Fruit fly (Drosophila melanogaster): ENCODE results near the gene Mur29B.

Mur29B gene

DNA sequence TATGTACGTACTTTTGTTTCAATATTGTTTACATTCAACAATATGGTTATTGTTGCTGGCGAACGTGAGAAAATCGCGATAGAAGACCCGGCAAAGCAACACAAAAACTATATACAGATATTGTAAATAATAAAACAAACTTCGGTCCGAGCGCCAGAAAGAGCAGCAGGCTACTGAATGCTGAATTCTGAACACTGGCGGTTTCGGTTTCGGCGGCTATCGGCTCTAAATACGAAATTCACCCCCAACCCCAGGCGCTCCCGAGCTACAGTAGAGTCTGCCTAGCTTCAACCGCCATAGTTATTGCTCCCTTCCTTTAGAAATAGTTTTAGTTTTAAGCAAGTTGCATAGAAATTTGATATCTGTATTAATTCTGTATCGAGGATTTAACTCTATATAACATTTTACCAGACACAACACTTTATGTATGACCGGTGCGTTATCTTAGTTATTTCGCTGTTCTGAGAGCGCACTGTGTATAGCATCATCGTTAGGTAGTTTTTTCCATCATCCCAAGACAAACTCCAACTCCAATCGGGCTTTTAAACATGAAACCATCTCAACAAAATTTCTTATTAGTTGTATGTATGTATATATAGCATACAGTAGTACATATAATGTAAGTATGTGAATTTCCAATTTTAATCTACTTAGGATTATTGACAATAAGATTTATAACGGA, 10.4 kb downstream of the Mur29B start, which contains the start of gene CG7627 (continued):
- TF ChIP-seq ftz-f1 (GFP tag; optimal IDR thresholded peaks at IDR 0.05) (no peak), CG17361 (GFP tag; IDR thresholded peaks at IDR 0.05) (peak; percentile 81), org-1 (GFP tag; optimal IDR thresholded peaks at IDR 0.05) (peak; percentile 59), ac (GFP tag; optimal IDR thresholded peaks at IDR 0.05) (no peak), fd96Cb (tag; optimal IDR thresholded peaks at IDR 0.05) (peak; percentile 68), slou (GFP tag; optimal IDR thresholded peaks at IDR 0.05) (peak; percentile 17), unc-4 (GFP tag; IDR thresholded peaks at IDR 0.05; ENCODE audit: partially characterized antibody) (no peak), pnt (GFP tag; optimal IDR thresholded peaks at IDR 0.05) (peak; percentile 59), trem (tag; optimal IDR thresholded peaks at IDR 0.05) (peak; percentile 25), ERR (GFP tag; optimal IDR thresholded peaks at IDR 0.05) (peak; percentile 63), Poxn (GFP tag; IDR thresholded peaks at IDR 0.05) (peak; percentile 70), dmrt99B (tag; optimal IDR thresholded peaks at IDR 0.05) (peak; percentile 83), CG17186 (GFP tag; optimal IDR thresholded peaks at IDR 0.05) (no peak), CG17359 (tag; optimal IDR thresholded peaks at IDR 0.05) (peak; percentile 81), CG12155 (GFP tag; optimal IDR thresholded peaks at IDR 0.05) (peak; percentile 53), CG17328 (GFP tag; IDR thresholded peaks at IDR 0.05) (peak; percentile 80), knrl (GFP tag; IDR thresholded peaks at IDR 0.05; ENCODE audit: partially characterized antibody) (no peak), CG3407 (GFP tag; optimal IDR thresholded peaks at IDR 0.05) (peak; percentile 28), al (GFP tag; IDR thresholded peaks at IDR 0.05) (peak; percentile 75), sna (GFP tag; IDR thresholded peaks at IDR 0.05; ENCODE audit: partially characterized antibody) (no peak), emc (GFP tag; optimal IDR thresholded peaks at IDR 0.05) (peak; percentile 39), CG12769 (tag; optimal IDR thresholded peaks at IDR 0.05) (peak; percentile 69), Chrac-16 (GFP tag; optimal IDR thresholded peaks at IDR 0.05) (peak; percentile 62), vfl (GFP tag; optimal IDR thresholded peaks at IDR 0.05) (peak; percentile 65), lov (optimal IDR thresholded peaks at IDR 0.05) (no peak), lov (GFP tag; IDR thresholded peaks at IDR 0.05) (peak; percentile 68; the same call in 2 of the 3 replicates), her (GFP tag; optimal IDR thresholded peaks at IDR 0.05) (peak; percentile 70), E2f1 (GFP tag; IDR thresholded peaks at IDR 0.05) (peak; percentile 63), CG8765 (GFP tag; IDR thresholded peaks at IDR 0.05) (no peak), CG34422 (GFP tag; IDR thresholded peaks at IDR 0.05) (peak; percentile 79), Pdp1 (GFP tag; optimal IDR thresholded peaks at IDR 0.05) (peak; percentile 35 to 70), CG4360 (GFP tag; IDR thresholded peaks at IDR 0.05) (0 out of 2 replicates have a peak, but pooled peaks have one; percentile 23), ato (GFP tag; IDR thresholded peaks at IDR 0.05; ENCODE audit: partially characterized antibody) (no peak), zf30C (GFP tag; optimal IDR thresholded peaks at IDR 0.05) (no peak), prd (optimal IDR thresholded peaks at IDR 0.05) (no peak), prd (GFP tag; IDR thresholded peaks at IDR 0.05) (peak; percentile 81), hbn (GFP tag; IDR thresholded peaks at IDR 0.05; ENCODE audit: partially characterized antibody) (no peak), CG2202 (tag; optimal IDR thresholded peaks at IDR 0.05) (no peak), CG10267 (tag; optimal IDR thresholded peaks at IDR 0.05) (peak; percentile 65), D19A (tag; optimal IDR thresholded peaks at IDR 0.05) (peak; percentile 33), CG8281 (tag; optimal IDR thresholded peaks at IDR 0.05) (peak; percentile 50), so (GFP tag; IDR thresholded peaks at IDR 0.05) (peak; percentile 74), bsh (GFP tag; optimal IDR thresholded peaks at IDR 0.05) (peak in 1 of 2 experiments; percentile 72), HLH4C (GFP tag; IDR thresholded peaks at IDR 0.05; ENCODE audit: partially characterized antibody) (no peak), ttk (GFP tag; IDR thresholded peaks at IDR 0.05) (peak; percentile 72), bigmax (GFP tag; optimal IDR thresholded peaks at IDR 0.05) (no peak), slp2 (GFP tag; optimal IDR thresholded peaks at IDR 0.05) (peak; percentile 12), Ravus (GFP tag; IDR thresholded peaks at IDR 0.05) (peak; percentile 54), lola (GFP tag; optimal IDR thresholded peaks at IDR 0.05) (peak in 1 of 3 experiments; percentile 43)
